Worm (Caenorhabditis elegans) whole organism, L1 larva: ENCODE results near the gene cutl-3.

Experiments
- C04F5.9 ChIP-seq: sonication (generic microtip); optimal IDR thresholded peaks from 2 replicates; lab custom pipeline; 2016; ENCODE audit warnings: missing genetic modification characterization, missing compliant biosample characterization
- aha-1 ChIP-seq: fragments of 150-350 bp; optimal IDR thresholded peaks from 2 replicates; lab custom pipeline; 2014; ENCODE audit warnings: missing biosample characterization, missing genetic modification characterization
- alr-1 ChIP-seq: fragments of 200-800 bp; sonication (Bioruptor generic); optimal IDR thresholded peaks from 2 replicates; lab custom pipeline; 2018; ENCODE audit warnings: borderline replicate concordance, mild to moderate bottlenecking, missing genetic modification characterization, missing compliant biosample characterization
- ceh-63 ChIP-seq: fragments of 200-800 bp; sonication (Bioruptor generic); optimal IDR thresholded peaks from 2 replicates; lab custom pipeline; 2018; ENCODE audit warnings: mild to moderate bottlenecking, missing genetic modification characterization, missing compliant biosample characterization
- ces-1 ChIP-seq: fragments of 150-350 bp; optimal IDR thresholded peaks from 2 replicates; lab custom pipeline; 2014; ENCODE audit warnings: missing biosample characterization, missing genetic modification reagents, missing genetic modification characterization
- dsc-1 ChIP-seq: sonication (generic microtip); optimal IDR thresholded peaks from 2 replicates; lab custom pipeline; 2016; ENCODE audit warnings: mild to moderate bottlenecking, missing genetic modification characterization, missing compliant biosample characterization
- efl-3 ChIP-seq: fragments of 200-800 bp; sonication (Bioruptor generic); optimal IDR thresholded peaks from 2 replicates; lab custom pipeline; 2018; ENCODE audit warnings: mild to moderate bottlenecking, missing genetic modification characterization, missing compliant biosample characterization
- egl-13 ChIP-seq: sonication (generic microtip); optimal IDR thresholded peaks from 2 replicates; lab custom pipeline; 2016; ENCODE audit warnings: missing genotype, missing genetic modification reagents, missing genetic modification characterization, missing compliant biosample characterization
- egl-27 ChIP-seq, 2 experiments: fragments of 150-350 bp in 1 of 2; sonication (generic microtip); optimal IDR thresholded peaks; 3 replicates each; lab custom pipeline; 2017 to 2018; ENCODE audit warnings: missing biosample characterization in 2 of 2, missing genetic modification characterization in 2 of 2, missing genetic modification reagents in 2 of 2
- ets-5 ChIP-seq: fragments of 200-800 bp; sonication (Bioruptor generic); IDR thresholded peaks from 2 replicates; pipeline ENCODE4 v1.3.6; 2022; ENCODE audit warnings: missing genetic modification characterization, missing compliant biosample characterization
- fkh-10 ChIP-seq: sonication (generic microtip); optimal IDR thresholded peaks from 2 replicates; lab custom pipeline; 2017; ENCODE audit warnings: missing biosample characterization, missing genetic modification reagents, missing genetic modification characterization
- fkh-8 ChIP-seq: sonication (generic microtip); optimal IDR thresholded peaks from 2 replicates; lab custom pipeline; 2016; ENCODE audit warnings: mild to moderate bottlenecking, missing genetic modification characterization, missing compliant biosample characterization
- hlh-17 ChIP-seq: fragments of 200-800 bp; sonication (Bioruptor generic); optimal IDR thresholded peaks from 2 replicates; lab custom pipeline; 2018; ENCODE audit warnings: missing genetic modification characterization, mild to moderate bottlenecking, missing compliant biosample characterization, moderate library complexity, borderline replicate concordance
- hlh-4 ChIP-seq: sonication (generic microtip); optimal IDR thresholded peaks from 2 replicates; lab custom pipeline; 2016; ENCODE audit warnings: mild to moderate bottlenecking, missing genetic modification characterization, missing compliant biosample characterization
- hpl-2 ChIP-seq: fragments of 150-350 bp; optimal IDR thresholded peaks from 2 replicates; lab custom pipeline; 2014; ENCODE audit warnings: missing biosample characterization, missing genetic modification reagents, missing genetic modification characterization
- jun-1 ChIP-seq: fragments of 150-350 bp; optimal IDR thresholded peaks from 2 replicates; lab custom pipeline; 2014; ENCODE audit warnings: missing biosample characterization, missing genetic modification reagents, missing genetic modification characterization
- lin-14 ChIP-seq: fragments of 200-800 bp; sonication (Bioruptor generic); optimal IDR thresholded peaks from 2 replicates; lab custom pipeline; 2018; ENCODE audit warnings: mild to moderate bottlenecking, missing genetic modification characterization, moderate library complexity, missing compliant biosample characterization
- lin-39 ChIP-seq: fragments of 150-350 bp; optimal IDR thresholded peaks from 2 replicates; lab custom pipeline; 2014; ENCODE audit warnings: missing biosample characterization, missing genetic modification reagents, missing genetic modification characterization
- lsy-2 ChIP-seq, 2 experiments: fragments of 150-350 bp; optimal IDR thresholded peaks; 2 replicates each; lab custom pipeline; 2014; ENCODE audit warnings: missing biosample characterization in 2 of 2, missing genetic modification characterization in 2 of 2
- mdl-1 ChIP-seq, 2 experiments: fragments of 150-350 bp; optimal IDR thresholded peaks; 2 replicates each; lab custom pipeline; 2014 to 2017; ENCODE audit warnings: missing biosample characterization in 2 of 2, missing genetic modification characterization in 2 of 2, inconsistent platforms in 1 of 2
- nhr-19 ChIP-seq: fragments of 200-800 bp; sonication (Bioruptor generic); conservative IDR thresholded peaks from 2 replicates; pipeline ENCODE4 v1.3.6; 2022; ENCODE audit warnings: missing genetic modification characterization, missing compliant biosample characterization
- nhr-237 ChIP-seq: fragments of 150-350 bp; optimal IDR thresholded peaks from 2 replicates; lab custom pipeline; 2014; ENCODE audit warnings: missing biosample characterization, missing genetic modification characterization
- nhr-28 ChIP-seq: fragments of 150-350 bp; optimal IDR thresholded peaks from 2 replicates; lab custom pipeline; 2014; ENCODE audit warnings: missing biosample characterization, missing genetic modification characterization
- nhr-47 ChIP-seq: sonication (generic microtip); optimal IDR thresholded peaks from 2 replicates; lab custom pipeline; 2016; ENCODE audit warnings: mild to moderate bottlenecking, missing genetic modification characterization, moderate library complexity, missing compliant biosample characterization
- nhr-71 ChIP-seq: sonication (generic microtip); optimal IDR thresholded peaks from 2 replicates; lab custom pipeline; 2016; ENCODE audit warnings: mild to moderate bottlenecking, missing genetic modification characterization, moderate library complexity, missing compliant biosample characterization
- nhr-76 ChIP-seq: sonication (generic microtip); optimal IDR thresholded peaks from 2 replicates; lab custom pipeline; 2017; ENCODE audit warnings: missing biosample characterization, missing genetic modification characterization
- pag-3 ChIP-seq: sonication (generic microtip); optimal IDR thresholded peaks from 2 replicates; lab custom pipeline; 2017; ENCODE audit warnings: missing genetic modification characterization, mild to moderate bottlenecking, missing compliant biosample characterization, antibody characterized with exemption, borderline replicate concordance; ENCODE audit not compliant: insufficient read depth
- pax-3 ChIP-seq: fragments of 200-800 bp; sonication (Bioruptor generic); optimal IDR thresholded peaks from 2 replicates; lab custom pipeline; 2018; ENCODE audit warnings: mild to moderate bottlenecking, missing genetic modification characterization, moderate library complexity, missing compliant biosample characterization
- rnt-1 ChIP-seq: sonication (generic microtip); optimal IDR thresholded peaks from 2 replicates; lab custom pipeline; 2016; ENCODE audit warnings: mild to moderate bottlenecking, missing genetic modification characterization, moderate library complexity, missing compliant biosample characterization
- skn-1 ChIP-seq: fragments of 150-350 bp; optimal IDR thresholded peaks from 2 replicates; lab custom pipeline; 2014; ENCODE audit warnings: missing biosample characterization, missing genetic modification characterization
- snpc-4 ChIP-seq: fragments of 150-350 bp; optimal IDR thresholded peaks from 2 replicates; lab custom pipeline; 2014; ENCODE audit warnings: missing biosample characterization, missing genetic modification characterization
- snu-23 ChIP-seq: sonication (generic microtip); optimal IDR thresholded peaks from 2 replicates; lab custom pipeline; 2016; ENCODE audit warnings: missing genetic modification characterization, missing compliant biosample characterization
- sox-4 ChIP-seq: sonication (generic microtip); optimal IDR thresholded peaks from 2 replicates; lab custom pipeline; 2016; ENCODE audit warnings: missing genetic modification characterization, missing compliant biosample characterization
- swsn-7 ChIP-seq: sonication (generic microtip); optimal IDR thresholded peaks from 2 replicates; lab custom pipeline; 2016; ENCODE audit warnings: missing genetic modification characterization, missing compliant biosample characterization
- tbx-2 ChIP-seq: sonication (generic microtip); optimal IDR thresholded peaks from 2 replicates; lab custom pipeline; 2016; ENCODE audit warnings: missing genetic modification characterization, missing compliant biosample characterization
- tlp-1 ChIP-seq: fragments of 150-350 bp; optimal IDR thresholded peaks from 2 replicates; lab custom pipeline; 2014; ENCODE audit warnings: missing biosample characterization, missing genetic modification characterization
- unc-130 ChIP-seq: fragments of 150-350 bp; optimal IDR thresholded peaks from 2 replicates; lab custom pipeline; 2017; ENCODE audit warnings: missing biosample characterization, missing genetic modification characterization, inconsistent platforms
- unc-30 ChIP-seq: sonication (generic microtip); optimal IDR thresholded peaks from 2 replicates; lab custom pipeline; 2017; ENCODE audit warnings: missing biosample characterization, missing genetic modification characterization
- unc-86 ChIP-seq: sonication (generic microtip); optimal IDR thresholded peaks from 2 replicates; lab custom pipeline; 2016; ENCODE audit warnings: missing genetic modification characterization, missing compliant biosample characterization
- zag-1 ChIP-seq: fragments of 150-350 bp; optimal IDR thresholded peaks from 2 replicates; lab custom pipeline; 2014; ENCODE audit warnings: missing biosample characterization, missing genetic modification characterization
- zip-4 ChIP-seq: fragments of 200-800 bp; sonication (Bioruptor generic); optimal IDR thresholded peaks from 2 replicates; lab custom pipeline; 2018; ENCODE audit warnings: mild to moderate bottlenecking, missing genetic modification characterization, moderate library complexity, missing compliant biosample characterization
- ztf-4 ChIP-seq: fragments of 150-350 bp; optimal IDR thresholded peaks from 2 replicates; lab custom pipeline; 2014; ENCODE audit warnings: missing biosample characterization, missing genetic modification characterization

The cutl-3 gene

DNA sequence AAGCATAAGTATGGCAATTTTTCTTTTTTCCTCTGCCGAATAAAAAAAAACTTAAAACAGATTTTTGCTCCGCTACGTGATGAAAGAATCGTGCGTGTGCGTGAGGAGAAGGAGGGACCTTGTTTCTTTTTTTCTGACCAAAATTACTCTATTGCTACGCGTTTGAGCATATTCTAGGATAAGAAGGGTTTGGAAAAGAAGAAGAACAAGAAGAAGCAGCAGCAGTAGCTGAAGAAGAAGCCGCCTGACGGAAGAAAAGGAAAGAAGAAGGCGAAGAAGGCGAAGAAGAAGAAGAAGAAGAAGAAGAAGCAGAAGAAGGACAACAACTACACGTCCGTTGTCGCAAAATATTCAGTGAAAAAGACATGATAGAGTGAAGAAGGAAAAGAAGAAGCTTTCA, 17.1 kb upstream of the cutl-3 start (continued):
- TF ChIP-seq C04F5.9 (tag; lab: Kevin White, UChicago), result no peak

DNA sequence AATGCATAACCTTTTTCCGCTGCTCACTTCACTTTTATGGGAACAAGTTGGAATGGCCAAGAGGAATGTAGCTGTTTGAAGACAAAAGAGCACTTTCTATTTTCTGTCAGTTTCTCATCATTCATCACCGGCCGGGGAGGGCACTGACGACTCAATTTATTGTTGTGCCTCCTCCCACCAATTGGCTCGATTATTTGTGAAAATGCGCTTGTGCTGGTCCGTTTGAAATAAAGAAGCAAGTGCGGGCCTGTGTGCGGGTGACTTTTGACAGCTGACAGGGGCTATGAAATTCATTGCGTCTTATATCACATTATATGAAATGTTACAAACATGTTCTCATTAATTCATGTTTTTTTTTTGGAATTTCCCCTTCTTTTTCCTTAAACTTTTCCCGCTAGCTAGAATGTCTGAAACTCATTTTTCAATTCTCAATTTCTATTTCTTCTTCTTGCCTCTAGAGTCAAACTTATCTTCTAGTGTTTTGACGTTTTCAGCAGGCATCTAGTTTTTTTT, 15.0 kb upstream of the cutl-3 start:
- TF ChIP-seq nhr-28 (tag; lab: Kevin White, UChicago) (no peak), rnt-1 (peak; percentile 63), nhr-71 (tag; lab: Kevin White, UChicago) (peak; percentile 52), unc-130 (tag; lab: Kevin White, UChicago) (peak; percentile 37), zip-4 (GFP tag; lab: Kevin White, UChicago) (no peak), lin-14 (peak; percentile 68), snu-23 (GFP tag; lab: Kevin White, UChicago) (peak; percentile 9), jun-1 (tag; lab: Kevin White, UChicago) (no peak), pag-3 (tag; lab: Kevin White, UChicago) (no peak), efl-3 (no peak), tbx-2 (no peak), dsc-1 (no peak), pax-3 (tag; lab: Kevin White, UChicago) (no peak), lsy-2 (tag; optimal IDR thresholded peaks at IDR 0.05; lab: Kevin White, UChicago) (peak in 1 of 2 experiments; percentile 17)

DNA sequence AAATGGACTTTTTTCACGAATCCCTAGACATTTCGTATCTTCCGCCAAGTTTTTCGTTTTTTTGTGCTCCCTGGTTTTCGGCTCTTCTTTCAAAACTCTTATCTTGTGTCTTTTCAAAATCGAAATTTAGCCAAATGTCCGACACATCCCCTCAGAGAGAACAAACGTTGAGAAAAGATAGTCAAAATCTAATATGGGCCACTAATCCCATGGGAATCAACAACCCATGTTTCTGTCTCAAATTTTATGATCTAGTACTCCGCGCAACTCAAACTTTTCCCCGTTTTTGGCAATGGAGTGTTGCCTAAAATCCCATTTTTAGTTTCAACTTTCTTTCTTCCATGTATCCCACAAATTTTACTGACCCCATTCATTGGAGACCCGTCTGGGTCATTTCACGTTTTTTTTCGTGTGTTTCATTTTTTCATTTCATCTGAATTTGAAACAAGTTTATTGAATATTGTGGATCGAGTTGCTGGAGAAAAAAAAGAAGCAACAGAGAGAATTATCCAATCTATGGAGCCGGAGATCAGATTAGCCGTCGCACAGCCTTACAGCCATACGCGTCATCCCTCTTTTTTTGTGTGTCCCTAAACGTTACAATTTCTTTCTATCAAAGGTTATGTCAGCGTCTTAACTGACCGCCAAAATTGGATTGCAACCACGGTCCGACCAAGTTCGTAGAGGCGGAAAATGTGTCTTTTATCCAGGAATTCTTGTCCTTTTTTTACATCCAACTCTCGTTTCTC, 12.7 kb upstream of the cutl-3 start:
- peak; percentile 86 for TF ChIP-seq fkh-10
- TF ChIP-seq hlh-4 (tag; lab: Kevin White, UChicago), result no peak
- peak; percentile 41 for TF ChIP-seq lin-14
- no peak for TF ChIP-seq skn-1 (tag; lab: Kevin White, UChicago)

DNA sequence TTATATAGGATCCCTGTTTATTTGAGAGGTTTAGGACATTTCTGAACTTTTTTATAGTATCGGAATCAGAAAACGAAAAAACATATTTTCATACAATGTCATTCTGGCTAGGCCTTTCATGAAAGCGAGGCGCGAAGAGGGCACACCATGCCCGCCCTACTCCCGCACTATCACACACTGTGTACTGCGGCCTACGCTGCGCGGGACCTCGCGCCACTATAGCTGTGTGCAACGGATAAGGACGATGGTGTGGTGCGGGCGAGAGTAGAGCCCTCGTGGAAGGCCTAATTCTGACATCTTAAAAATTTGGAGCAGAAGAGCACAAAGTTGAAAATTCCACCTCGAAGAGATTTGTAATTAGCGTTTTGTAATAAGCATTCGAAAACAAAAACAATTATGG, 11.9 kb upstream of the cutl-3 start:
- TF ChIP-seq nhr-237 (tag; lab: Kevin White, UChicago), result no peak
- peak; percentile 26 for TF ChIP-seq snpc-4 (tag; lab: Kevin White, UChicago)

DNA sequence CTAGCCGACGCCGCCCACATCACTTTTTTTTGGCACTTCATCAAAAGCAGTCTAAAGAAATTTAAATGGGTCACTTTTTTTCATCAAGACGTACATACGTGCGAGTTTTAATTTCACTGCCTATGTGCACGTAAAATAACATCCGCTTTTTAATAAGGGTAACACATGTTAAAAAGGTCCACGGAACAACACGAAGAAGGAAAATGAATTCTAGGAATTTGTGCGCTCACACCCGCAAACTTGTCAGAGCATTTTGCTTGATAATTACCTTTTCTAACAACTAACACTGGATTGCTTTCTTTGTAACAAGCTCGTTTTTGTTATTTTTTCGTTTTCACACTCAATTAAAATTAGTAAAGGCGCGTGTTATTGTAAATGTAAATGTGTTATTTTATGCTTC, 9.7 kb upstream of the cutl-3 start:
- TF ChIP-seq swsn-7 (peak; percentile 15), sox-4 (tag; lab: Kevin White, UChicago) (no peak), snpc-4 (tag; lab: Kevin White, UChicago) (no peak), fkh-8 (no peak), skn-1 (tag; lab: Kevin White, UChicago) (no peak), egl-27 (tag; optimal IDR thresholded peaks at IDR 0.05; lab: Kevin White, UChicago) (no peak), lin-39 (no peak), ets-5 (no peak), alr-1 (tag; lab: Kevin White, UChicago) (no peak), nhr-47 (tag; lab: Kevin White, UChicago) (no peak), hpl-2 (GFP tag; lab: Kevin White, UChicago) (no peak), mdl-1 (tag; optimal IDR thresholded peaks at IDR 0.05; lab: Kevin White, UChicago) (no peak), ztf-4 (tag; lab: Kevin White, UChicago) (no peak), egl-13 (peak; percentile 61), nhr-237 (tag; lab: Kevin White, UChicago) (no peak), hlh-4 (tag; lab: Kevin White, UChicago) (no peak), nhr-28 (tag; lab: Kevin White, UChicago) (no peak), C04F5.9 (tag; lab: Kevin White, UChicago) (no peak), nhr-76 (no peak), zag-1 (no peak), hlh-17 (no peak), lsy-2 (tag; optimal IDR thresholded peaks at IDR 0.05; lab: Kevin White, UChicago) (no peak), ces-1 (GFP tag; lab: Kevin White, UChicago) (no peak), aha-1 (no peak), ceh-63 (GFP tag; lab: Kevin White, UChicago) (no peak), unc-86 (tag; lab: Kevin White, UChicago) (peak; percentile 54), nhr-19 (GFP tag; lab: Robert Waterston, UW) (no peak), tlp-1 (tag; lab: Kevin White, UChicago) (no peak), nhr-71 (tag; lab: Kevin White, UChicago) (peak; percentile 40), lin-14 (peak; percentile 72), unc-30 (no peak)
